Fruit fly (Drosophila melanogaster) whole organism, prepupa: ENCODE measurements around the gene CG6790.
A peak's percentile ranks its signal among the peaks of the same experiment; 100 is the strongest.

Source experiments
- CG10669 ChIP-seq: fragments of 200-800 bp; sonication (Bioruptor generic); optimal IDR thresholded peaks from 3 replicates; lab custom pipeline; 2018; ENCODE audit warnings: missing biosample characterization, mild to moderate bottlenecking, missing genetic modification characterization, moderate library complexity
- CG31627 ChIP-seq: fragments of 200-800 bp; sonication (Bioruptor generic); optimal IDR thresholded peaks from 3 replicates; lab custom pipeline; 2016; ENCODE audit warnings: missing biosample characterization, missing genetic modification characterization
- Lpt ChIP-seq: fragments of 200-800 bp; sonication (Bioruptor generic); optimal IDR thresholded peaks from 3 replicates; lab custom pipeline; 2016; ENCODE audit warnings: missing biosample characterization, missing genetic modification characterization
- net ChIP-seq: fragments of 200-800 bp; sonication (Bioruptor generic); optimal IDR thresholded peaks from 3 replicates; lab custom pipeline; 2016; ENCODE audit warnings: missing biosample characterization, missing genetic modification characterization

- TF ChIP-seq net (GFP tag; lab: Kevin White, UChicago) (peak; percentile 33), CG10669 (GFP tag; lab: Kevin White, UChicago) (no peak), Lpt (GFP tag; lab: Kevin White, UChicago) (no peak), CG31627 (GFP tag; lab: Kevin White, UChicago) (no peak)
Measured at dm6 chr3R:11566769-11567570, 11.6 kb downstream of the CG6790 start, which contains the start of the genes fabp and sea.
